ENCODE assay signal across 5 fruit fly cellular contexts in the genomic region with DNA sequence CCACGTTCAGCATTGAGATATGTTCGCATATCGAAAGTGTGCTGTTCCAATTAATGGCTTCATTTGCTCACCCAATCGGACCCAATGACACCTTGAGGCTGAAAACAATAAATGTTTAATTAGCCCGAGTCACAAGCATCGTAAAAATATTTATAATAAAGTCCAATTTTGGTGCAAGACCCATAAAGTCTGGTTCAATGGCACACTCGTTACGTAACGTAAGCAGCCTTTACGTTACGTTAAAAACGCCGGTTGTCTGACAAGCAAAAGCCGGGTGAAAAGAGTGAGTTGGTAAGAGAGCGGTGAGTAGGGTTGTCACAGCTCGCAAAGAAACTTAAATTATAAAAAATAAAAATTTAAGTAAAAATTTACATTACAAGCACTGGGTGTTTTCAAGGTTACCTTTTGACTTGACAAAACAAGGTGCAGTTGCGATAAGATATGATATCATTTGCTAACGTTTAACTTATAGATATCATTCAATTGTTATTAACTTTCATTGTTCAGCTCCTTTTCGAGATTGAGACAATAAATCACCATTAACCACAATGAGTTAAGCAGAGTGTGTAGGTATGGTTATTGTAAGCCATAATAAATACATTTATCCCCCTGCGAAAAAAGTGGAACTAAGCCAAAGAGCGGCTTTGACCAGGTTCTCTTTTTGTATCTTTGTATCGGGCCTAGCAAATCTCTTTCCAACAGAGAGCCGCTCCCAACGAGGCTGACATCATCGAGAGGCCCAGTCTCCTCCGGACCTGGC.
A peak's percentile ranks its signal among the peaks of the same experiment; 100 is the strongest.
TF ChIP-seq lines count a peak whose summit lies in the region.

No protein-coding gene starts in this region.

- TF ChIP-seq CTCF in whole organism, embryonic (GFP tag; optimal IDR thresholded peaks at IDR 0.05; lab: Kevin White, UChicago) = no peak

TF ChIP-seq in whole organism, adult, 20 proteins besides CTCF, POLR2A, EP300 and RAD21:
- peak; percentile 10 for TF ChIP-seq CG33017 (tag; optimal IDR thresholded peaks at IDR 0.05; lab: Kevin White, UChicago)
- TF ChIP-seq CG14711 (tag; optimal IDR thresholded peaks at IDR 0.05; lab: Kevin White, UChicago) = peak; percentile 46
- peak; percentile 45 for TF ChIP-seq CG5204 (GFP tag; optimal IDR thresholded peaks at IDR 0.05; lab: Kevin White, UChicago)
- no peak for TF ChIP-seq toe (GFP tag; optimal IDR thresholded peaks at IDR 0.05; lab: Kevin White, UChicago)

TF ChIP-seq in whole organism, embryonic, 481 proteins besides CTCF, POLR2A, EP300 and RAD21 (continues in another document):
- no peak for TF ChIP-seq vnd (GFP tag; IDR thresholded peaks at IDR 0.05; lab: Robert Waterston, UW; ENCODE audit: partially characterized antibody)
- no peak for TF ChIP-seq CG1529 (GFP tag; optimal IDR thresholded peaks at IDR 0.05; lab: Kevin White, UChicago)
- no peak for TF ChIP-seq CG17912 (GFP tag; optimal IDR thresholded peaks at IDR 0.05; lab: Kevin White, UChicago)
- TF ChIP-seq Poxn (GFP tag; IDR thresholded peaks at IDR 0.05; lab: Robert Waterston, UW) = no peak
- TF ChIP-seq ci (GFP tag; IDR thresholded peaks at IDR 0.05; lab: Robert Waterston, UW) = peak; percentile 44; the same call in 1 of the 3 replicates
- TF ChIP-seq p53 (GFP tag; optimal IDR thresholded peaks at IDR 0.05; lab: Kevin White, UChicago) = no peak
- no peak for TF ChIP-seq kni (GFP tag; optimal IDR thresholded peaks at IDR 0.05; lab: Kevin White, UChicago)
- peak; percentile 68 to 72 for TF ChIP-seq Trl (optimal IDR thresholded peaks at IDR 0.05; lab: Kevin White, UChicago)
- no peak for TF ChIP-seq Trl (GFP tag; optimal IDR thresholded peaks at IDR 0.05; lab: Kevin White, UChicago)
- TF ChIP-seq CG6689 (GFP tag; IDR thresholded peaks at IDR 0.05; lab: Robert Waterston, UW) = no peak
- peak; percentile 41 for TF ChIP-seq CG9817 (tag; optimal IDR thresholded peaks at IDR 0.05; lab: Kevin White, UChicago)
- TF ChIP-seq CG6854 (GFP tag; optimal IDR thresholded peaks at IDR 0.05; lab: Kevin White, UChicago) = peak; percentile 4
- TF ChIP-seq Hr39 (optimal IDR thresholded peaks at IDR 0.05; lab: Kevin White, UChicago) = no peak
- no peak for TF ChIP-seq oc (tag; optimal IDR thresholded peaks at IDR 0.05; lab: Kevin White, UChicago)
- no peak for TF ChIP-seq CG17802 (tag; optimal IDR thresholded peaks at IDR 0.05; lab: Kevin White, UChicago)
- no peak for TF ChIP-seq CrebB (tag; optimal IDR thresholded peaks at IDR 0.05; lab: Kevin White, UChicago)
- no peak for TF ChIP-seq Bteb2 (GFP tag; optimal IDR thresholded peaks at IDR 0.05; lab: Kevin White, UChicago)
- TF ChIP-seq sr (GFP tag; IDR thresholded peaks at IDR 0.05; lab: Robert Waterston, UW) = no peak
- no peak for TF ChIP-seq psq (GFP tag; optimal IDR thresholded peaks at IDR 0.05; lab: Kevin White, UChicago)
- TF ChIP-seq CG15696 (tag; optimal IDR thresholded peaks at IDR 0.05; lab: Kevin White, UChicago) = no peak

TF ChIP-seq in whole organism, prepupa, 60 proteins besides CTCF, POLR2A, EP300 and RAD21 (continues in another document):
- TF ChIP-seq cyc (GFP tag; optimal IDR thresholded peaks at IDR 0.05; lab: Kevin White, UChicago) = peak; percentile 51
- TF ChIP-seq esn (GFP tag; optimal IDR thresholded peaks at IDR 0.05; lab: Kevin White, UChicago) = peak; percentile 82
- peak; percentile 80 for TF ChIP-seq CG6276 (GFP tag; optimal IDR thresholded peaks at IDR 0.05; lab: Kevin White, UChicago)
- TF ChIP-seq CG3919 (GFP tag; optimal IDR thresholded peaks at IDR 0.05; lab: Kevin White, UChicago) = peak; percentile 70
- TF ChIP-seq CG32006 (GFP tag; optimal IDR thresholded peaks at IDR 0.05; lab: Kevin White, UChicago) = peak; percentile 87
- TF ChIP-seq CG6854 (GFP tag; optimal IDR thresholded peaks at IDR 0.05; lab: Kevin White, UChicago) = peak; percentile 27
- peak; percentile 79 for TF ChIP-seq OdsH (GFP tag; optimal IDR thresholded peaks at IDR 0.05; lab: Kevin White, UChicago)
- TF ChIP-seq Blimp-1 (GFP tag; optimal IDR thresholded peaks at IDR 0.05; lab: Kevin White, UChicago) = peak; percentile 15
- TF ChIP-seq Eip75B (GFP tag; optimal IDR thresholded peaks at IDR 0.05; lab: Kevin White, UChicago) = peak; percentile 62
- TF ChIP-seq CG6163 (GFP tag; IDR thresholded peaks at IDR 0.05; lab: Robert Waterston, UW) = peak; percentile 71; the same call in 2 of the 3 replicates
- peak; percentile 33 for TF ChIP-seq Sox15 (GFP tag; optimal IDR thresholded peaks at IDR 0.05; lab: Kevin White, UChicago)
- peak; percentile 80 for TF ChIP-seq CG6808 (GFP tag; optimal IDR thresholded peaks at IDR 0.05; lab: Kevin White, UChicago)
- TF ChIP-seq Hr39 (GFP tag; optimal IDR thresholded peaks at IDR 0.05; lab: Kevin White, UChicago) = peak; percentile 63
- peak; percentile 47 for TF ChIP-seq Eip93F (GFP tag; optimal IDR thresholded peaks at IDR 0.05; lab: Kevin White, UChicago)
- TF ChIP-seq Smox (GFP tag; optimal IDR thresholded peaks at IDR 0.05; lab: Kevin White, UChicago) = peak; percentile 75
- TF ChIP-seq Hr38 (GFP tag; optimal IDR thresholded peaks at IDR 0.05; lab: Kevin White, UChicago) = no peak
- TF ChIP-seq topi (GFP tag; optimal IDR thresholded peaks at IDR 0.05; lab: Kevin White, UChicago) = peak; percentile 78
- peak; percentile 90 for TF ChIP-seq svp (GFP tag; lab: Kevin White, UChicago)
- peak; percentile 38; the same call in 1 of the 2 replicates for TF ChIP-seq Gug (GFP tag; IDR thresholded peaks at IDR 0.05; lab: Robert Waterston, UW)
- no peak for TF ChIP-seq CG11294 (GFP tag; IDR thresholded peaks at IDR 0.05; lab: Robert Waterston, UW)

TF ChIP-seq in whole organism, pupa, 21 proteins besides CTCF, POLR2A, EP300 and RAD21:
- TF ChIP-seq CG9948 (tag; optimal IDR thresholded peaks at IDR 0.05; lab: Kevin White, UChicago) (peak; percentile 76), EcR (GFP tag; optimal IDR thresholded peaks at IDR 0.05; lab: Kevin White, UChicago) (peak; percentile 63), CG4496 (GFP tag; IDR thresholded peaks at IDR 0.05; lab: Robert Waterston, UW) (peak; percentile 40; the same call in 1 of the 3 replicates), CG13204 (GFP tag; optimal IDR thresholded peaks at IDR 0.05; lab: Kevin White, UChicago) (peak; percentile 37), Pif1A (GFP tag; optimal IDR thresholded peaks at IDR 0.05; lab: Kevin White, UChicago) (peak; percentile 55), Pif1B (GFP tag; optimal IDR thresholded peaks at IDR 0.05; lab: Kevin White, UChicago) (peak; percentile 81), CG8159 (tag; optimal IDR thresholded peaks at IDR 0.05; lab: Kevin White, UChicago) (peak; percentile 83), CG8301 (tag; optimal IDR thresholded peaks at IDR 0.05; lab: Kevin White, UChicago) (peak; percentile 81), CG14655 (GFP tag; optimal IDR thresholded peaks at IDR 0.05; lab: Kevin White, UChicago) (peak; percentile 88), Ets98B (GFP tag; IDR thresholded peaks at IDR 0.05; lab: Robert Waterston, UW) (peak; percentile 62), gl (tag; optimal IDR thresholded peaks at IDR 0.05; lab: Kevin White, UChicago) (peak; percentile 39), rn (GFP tag; IDR thresholded peaks at IDR 0.05; lab: Robert Waterston, UW) (no peak), CG32121 (GFP tag; IDR thresholded peaks at IDR 0.05; lab: Robert Waterston, UW) (peak; percentile 39; the same call in 1 of the 2 replicates), CG15710 (tag; optimal IDR thresholded peaks at IDR 0.05; lab: Kevin White, UChicago) (peak; percentile 71), D1 (tag; optimal IDR thresholded peaks at IDR 0.05; lab: Kevin White, UChicago) (no peak), CG34367 (tag; optimal IDR thresholded peaks at IDR 0.05; lab: Kevin White, UChicago) (peak; percentile 65), CG12605 (GFP tag; IDR thresholded peaks at IDR 0.05; lab: Robert Waterston, UW) (no peak; the same call in 1 of the 2 replicates), fd96Ca (GFP tag; IDR thresholded peaks at IDR 0.05; lab: Robert Waterston, UW) (peak; percentile 57; the same call in 2 of the 3 replicates), CG10348 (GFP tag; IDR thresholded peaks at IDR 0.05; lab: Robert Waterston, UW) (no peak), CG17806 (tag; optimal IDR thresholded peaks at IDR 0.05; lab: Kevin White, UChicago) (peak; percentile 77), Snoo (tag; optimal IDR thresholded peaks at IDR 0.05; lab: Kevin White, UChicago) (peak; percentile 72)

TF ChIP-seq in whole organism, wandering third instar larva, 38 proteins besides CTCF, POLR2A, EP300 and RAD21 (continues in another document):
- TF ChIP-seq rgr (GFP tag; optimal IDR thresholded peaks at IDR 0.05; lab: Kevin White, UChicago) = peak; percentile 54
- peak; percentile 49 for TF ChIP-seq Dif (GFP tag; optimal IDR thresholded peaks at IDR 0.05; lab: Kevin White, UChicago; ENCODE audit: partially characterized antibody)
- TF ChIP-seq Sp1 (GFP tag; optimal IDR thresholded peaks at IDR 0.05; lab: Kevin White, UChicago) = peak; percentile 74
- peak; percentile 34 for TF ChIP-seq sv (GFP tag; optimal IDR thresholded peaks at IDR 0.05; lab: Kevin White, UChicago)
- TF ChIP-seq Myc (optimal IDR thresholded peaks at IDR 0.05; lab: Kevin White, UChicago) = no peak
- TF ChIP-seq psq (GFP tag; optimal IDR thresholded peaks at IDR 0.05; lab: Kevin White, UChicago) = peak; percentile 48
- TF ChIP-seq Vsx2 (GFP tag; optimal IDR thresholded peaks at IDR 0.05; lab: Kevin White, UChicago; ENCODE audit: partially characterized antibody) = no peak
- TF ChIP-seq fru (GFP tag; optimal IDR thresholded peaks at IDR 0.05; lab: Kevin White, UChicago) = peak; percentile 71
- TF ChIP-seq CrebA (GFP tag; optimal IDR thresholded peaks at IDR 0.05; lab: Kevin White, UChicago; ENCODE audit: borderline replicate concordance) = peak; percentile 30
- TF ChIP-seq brk (GFP tag; optimal IDR thresholded peaks at IDR 0.05; lab: Kevin White, UChicago) = peak; percentile 59
- peak; percentile 54 for TF ChIP-seq tai (GFP tag; optimal IDR thresholded peaks at IDR 0.05; lab: Kevin White, UChicago)
- peak; percentile 74 for TF ChIP-seq ey (GFP tag; optimal IDR thresholded peaks at IDR 0.05; lab: Kevin White, UChicago)
- TF ChIP-seq foxo (GFP tag; optimal IDR thresholded peaks at IDR 0.05; lab: Kevin White, UChicago) = peak in 1 of 2 experiments; percentile 67
- TF ChIP-seq N (GFP tag; optimal IDR thresholded peaks at IDR 0.05; lab: Kevin White, UChicago) = no peak
- TF ChIP-seq Rel (GFP tag; optimal IDR thresholded peaks at IDR 0.05; lab: Kevin White, UChicago) = peak; percentile 71
- TF ChIP-seq Rel (tag; optimal IDR thresholded peaks at IDR 0.05; lab: Kevin White, UChicago) = no peak
- no peak for TF ChIP-seq usp (GFP tag; optimal IDR thresholded peaks at IDR 0.05; lab: Kevin White, UChicago)
- TF ChIP-seq Dfd (GFP tag; optimal IDR thresholded peaks at IDR 0.05; lab: Kevin White, UChicago) = no peak
- peak; percentile 81 for TF ChIP-seq HLH106 (tag; optimal IDR thresholded peaks at IDR 0.05; lab: Kevin White, UChicago)
- peak; percentile 55 for TF ChIP-seq woc (GFP tag; optimal IDR thresholded peaks at IDR 0.05; lab: Kevin White, UChicago)
- TF ChIP-seq CG9705 (GFP tag; optimal IDR thresholded peaks at IDR 0.05; lab: Kevin White, UChicago) = peak; percentile 68
- TF ChIP-seq CG32264 (GFP tag; optimal IDR thresholded peaks at IDR 0.05; lab: Kevin White, UChicago) = no peak
- TF ChIP-seq Hr83 (GFP tag; optimal IDR thresholded peaks at IDR 0.05; lab: Kevin White, UChicago; ENCODE audit: poor library complexity, severe bottlenecking) = no peak
